Fruit fly (Drosophila melanogaster) S2 (cell line): ENCODE data around the gene klg.

ENCODE experiments used
- CG8478 ChIP-seq: fragments of >200 bp; optimal IDR thresholded peaks from 2 replicates; lab custom pipeline; 2018
- CTCF ChIP-seq, 2 experiments: fragments of >200 bp; optimal IDR thresholded peaks; 2 replicates each; lab custom pipeline; 2018

DNA sequence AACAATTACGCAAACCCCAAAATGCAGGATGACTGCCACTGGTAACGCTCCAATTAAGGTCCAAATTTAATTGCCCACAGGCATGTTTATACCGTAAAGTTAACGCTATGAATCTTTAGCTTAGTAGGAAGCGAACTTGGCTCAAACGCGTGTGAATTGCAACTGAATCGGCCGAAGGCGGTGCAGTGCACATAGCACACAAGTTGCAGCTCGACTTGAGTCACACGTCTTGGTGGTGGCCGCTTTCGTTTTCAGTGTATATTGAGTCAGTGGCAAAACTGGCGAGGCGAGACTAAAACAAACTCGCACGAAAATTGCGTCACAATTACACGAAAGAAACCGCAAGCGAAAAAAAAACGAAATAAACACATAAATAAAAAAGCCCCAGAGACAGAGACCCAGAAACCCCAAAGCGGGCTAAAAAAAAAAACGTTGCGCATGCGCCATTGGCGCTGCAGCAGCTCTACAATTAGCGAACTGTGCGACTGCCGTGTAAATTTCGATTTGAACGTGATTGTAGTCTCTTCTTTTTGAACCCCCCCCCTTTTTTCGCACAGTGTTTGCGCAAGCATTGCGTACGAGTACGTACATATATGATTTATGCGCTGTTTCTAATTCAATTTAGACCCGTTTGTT is 110.5 kb downstream of the klg start:
- no peak for TF ChIP-seq CG8478
- TF ChIP-seq CTCF (optimal IDR thresholded peaks at IDR 0.05; lab: Kevin White, UChicago) = no peak
